Fruit fly (Drosophila melanogaster): Measurements from ENCODE around the gene CG10589.

- TF ChIP-seq CG7101 (tag; optimal IDR thresholded peaks at IDR 0.05): no peak
- no peak for TF ChIP-seq bab1 (GFP tag; optimal IDR thresholded peaks at IDR 0.05)
- no peak for TF ChIP-seq toe (GFP tag; optimal IDR thresholded peaks at IDR 0.05)
- no peak for TF ChIP-seq cic (GFP tag; optimal IDR thresholded peaks at IDR 0.05)
- no peak for TF ChIP-seq pad (GFP tag; optimal IDR thresholded peaks at IDR 0.05)
- no peak for TF ChIP-seq CG5204 (GFP tag; optimal IDR thresholded peaks at IDR 0.05)
Measured at dm6 chr3L:20929418-20929817, 1.8 kb downstream of the CG10589 start.
